Worm (Caenorhabditis elegans): ENCODE data around the gene spe-44.
"Not testable (repeated sequence)": the region's sequence is repeated elsewhere in the genome, so short reads cannot be mapped to it uniquely, and the experiment has no call there.

DNA sequence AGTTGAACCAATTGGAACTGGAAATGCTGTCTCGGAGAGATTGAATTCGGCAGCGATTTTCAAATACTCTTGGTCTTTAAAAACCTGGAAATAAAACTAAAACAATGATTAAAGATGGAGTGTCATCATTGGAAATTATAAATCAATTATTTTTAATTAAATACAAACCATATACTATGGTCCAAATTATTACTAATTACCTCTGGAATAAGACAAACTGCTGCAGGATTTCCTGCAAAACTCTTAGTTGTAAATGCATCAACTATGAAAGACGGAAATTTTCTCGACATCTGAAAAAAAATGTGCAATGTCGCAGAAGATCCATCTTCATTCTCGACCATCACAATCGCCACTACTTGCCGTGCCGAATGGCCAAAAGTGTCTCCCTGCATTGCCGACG lies 24.7 kb upstream of the spe-44 start, which contains the start of gene igdb-1:
- not testable (repeated sequence) for TF ChIP-seq him-1, W03F9.2 (tag; optimal IDR thresholded peaks at IDR 0.05)

Data from whole organism, L4/young adult.